Worm (Caenorhabditis elegans): ENCODE measurements around the gene srj-55.

srj-55 gene

ce11 chrV:2857842-2858241 is at the start of gene srj-55:
Gene srj-55, minus strand, starts transcription at chrV:2857942.
- no peak for TF ChIP-seq nhr-21 (tag; optimal IDR thresholded peaks at IDR 0.05)
- TF ChIP-seq blmp-1 (tag; optimal IDR thresholded peaks at IDR 0.05; ENCODE audit: insufficient read depth) = no peak
- no peak for TF ChIP-seq aly-2 (tag; optimal IDR thresholded peaks at IDR 0.05)
- no peak for TF ChIP-seq ama-1 (optimal IDR thresholded peaks at IDR 0.05)
- no peak for TF ChIP-seq lin-13 (GFP tag; optimal IDR thresholded peaks at IDR 0.05)
- TF ChIP-seq Y55F3AM.14 (GFP tag; optimal IDR thresholded peaks at IDR 0.05) = no peak
- TF ChIP-seq peb-1 (tag; optimal IDR thresholded peaks at IDR 0.05) = no peak
- TF ChIP-seq lsy-2 (tag; optimal IDR thresholded peaks at IDR 0.05) = no peak
- no peak for TF ChIP-seq crh-2 (tag; optimal IDR thresholded peaks at IDR 0.05)
- TF ChIP-seq nhr-25 (tag; optimal IDR thresholded peaks at IDR 0.05) = no peak
- TF ChIP-seq nhr-6 (tag; optimal IDR thresholded peaks at IDR 0.05) = no peak

- TF ChIP-seq ceh-16 (tag; optimal IDR thresholded peaks at IDR 0.05) (no peak), mbf-1 (tag; optimal IDR thresholded peaks at IDR 0.05) (no peak), dmd-4 (tag; optimal IDR thresholded peaks at IDR 0.05) (no peak), ztf-11 (tag; optimal IDR thresholded peaks at IDR 0.05) (no peak), fos-1 (tag; optimal IDR thresholded peaks at IDR 0.05) (no peak), zag-1 (tag; optimal IDR thresholded peaks at IDR 0.05) (no peak), snpc-4 (tag; optimal IDR thresholded peaks at IDR 0.05) (no peak)
Observed at ce11 chrV:2903227-2903626, 45.5 kb upstream of the srj-55 start, which contains the start of gene C31B8.7. Gene C31B8.7, minus strand, starts transcription at chrV:2903327.

ce11 chrV:2899867-2900266 is 42.1 kb upstream of the srj-55 start, which contains the start of gene str-46:
Gene str-46, minus strand, starts transcription at chrV:2899967.
- no peak for TF ChIP-seq ama-1 (optimal IDR thresholded peaks at IDR 0.05)
- no peak for TF ChIP-seq nhr-23 (tag; optimal IDR thresholded peaks at IDR 0.05)
- no peak for TF ChIP-seq nhr-237 (tag; optimal IDR thresholded peaks at IDR 0.05)
- TF ChIP-seq nhr-77 (tag; optimal IDR thresholded peaks at IDR 0.05) = no peak
- no peak for TF ChIP-seq ztf-11 (tag; optimal IDR thresholded peaks at IDR 0.05)
- no peak for TF ChIP-seq lin-39 (tag; optimal IDR thresholded peaks at IDR 0.05)
- no peak for TF ChIP-seq lin-13 (GFP tag; optimal IDR thresholded peaks at IDR 0.05)
- TF ChIP-seq unc-62 (GFP tag; optimal IDR thresholded peaks at IDR 0.05) = no peak
- TF ChIP-seq elt-1 (tag; optimal IDR thresholded peaks at IDR 0.05) = no peak
- no peak for TF ChIP-seq dmd-4 (tag; optimal IDR thresholded peaks at IDR 0.05)
- TF ChIP-seq skn-1 (tag; optimal IDR thresholded peaks at IDR 0.05) = no peak
- no peak for TF ChIP-seq peb-1 (tag; optimal IDR thresholded peaks at IDR 0.05)

- TF ChIP-seq gmeb-1 (tag; optimal IDR thresholded peaks at IDR 0.05) = no peak
- no peak for TF ChIP-seq nhr-23 (tag; optimal IDR thresholded peaks at IDR 0.05)
- TF ChIP-seq fos-1 (tag; optimal IDR thresholded peaks at IDR 0.05) = peak; percentile 57
- TF ChIP-seq ZK546.5 (tag; optimal IDR thresholded peaks at IDR 0.05) = no peak
Observed at ce11 chrV:2896198-2896660, 38.5 kb upstream of the srj-55 start, which contains the start of gene pals-32. Gene pals-32, plus strand, starts transcription at chrV:2896610.

- TF ChIP-seq nhr-11 (tag; optimal IDR thresholded peaks at IDR 0.05) = no peak
- no peak for TF ChIP-seq zag-1 (tag; optimal IDR thresholded peaks at IDR 0.05)
- TF ChIP-seq F13H6.1 (tag; optimal IDR thresholded peaks at IDR 0.05) = no peak
- TF ChIP-seq egl-27 (tag; optimal IDR thresholded peaks at IDR 0.05) = no peak
- no peak for TF ChIP-seq R02D3.7 (tag; optimal IDR thresholded peaks at IDR 0.05)
Observed at ce11 chrV:2892976-2893375, 35.2 kb upstream of the srj-55 start, which contains the start of gene srh-127. Gene srh-127, plus strand, starts transcription at chrV:2893276.

- no peak for TF ChIP-seq lin-39 (tag; optimal IDR thresholded peaks at IDR 0.05)
- no peak for TF ChIP-seq nhr-6 (tag; optimal IDR thresholded peaks at IDR 0.05)
- no peak for TF ChIP-seq ama-1 (optimal IDR thresholded peaks at IDR 0.05)
- TF ChIP-seq ceh-16 (tag; optimal IDR thresholded peaks at IDR 0.05) = no peak
- TF ChIP-seq ztf-1 (GFP tag; conservative IDR thresholded peaks at IDR 0.05) = no peak
- no peak for TF ChIP-seq sma-3 (GFP tag; optimal IDR thresholded peaks at IDR 0.05)
Observed at ce11 chrV:2891927-2892326, 34.2 kb upstream of the srj-55 start, which contains the start of gene F37B4.15. Gene F37B4.15, plus strand, starts transcription at chrV:2892227.
